Worm (Caenorhabditis elegans) whole organism, L4 larva: Measurements from ENCODE around the gene smc-4.

Experiments used
- F10B5.3 ChIP-seq: sonication (generic microtip); optimal IDR thresholded peaks from 2 replicates; lab custom pipeline; 2016; ENCODE audit warnings: mild to moderate bottlenecking, missing genetic modification characterization, missing compliant biosample characterization
- F37D6.2 ChIP-seq: sonication (generic microtip); optimal IDR thresholded peaks from 2 replicates; lab custom pipeline; 2016; ENCODE audit warnings: mild to moderate bottlenecking, missing genetic modification characterization, missing compliant biosample characterization
- F44E2.7 ChIP-seq: fragments of 200-800 bp; sonication (Bioruptor generic); IDR thresholded peaks from 2 replicates; pipeline ENCODE4 v2.1.2; 2022; ENCODE audit warnings: missing genetic modification characterization, missing compliant biosample characterization
- Y5F2A.4 ChIP-seq: fragments of 200-800 bp; sonication (Bioruptor generic); optimal IDR thresholded peaks from 2 replicates; lab custom pipeline; 2018; ENCODE audit warnings: mild to moderate bottlenecking, missing genetic modification characterization, missing compliant biosample characterization
- Y75B8A.6 ChIP-seq: fragments of 200-800 bp; sonication (Bioruptor generic); IDR thresholded peaks from 2 replicates; pipeline ENCODE4 v1.3.6; 2022; ENCODE audit warnings: missing genetic modification reagents, missing genetic modification characterization, missing compliant biosample characterization
- ZK337.2 ChIP-seq: fragments of 200-800 bp; sonication (Bioruptor generic); IDR thresholded peaks from 2 replicates; pipeline ENCODE4 v1.3.6; 2022; ENCODE audit warnings: missing genetic modification reagents, missing genetic modification characterization, missing compliant biosample characterization
- aha-1 ChIP-seq: fragments of 150-350 bp; peaks from one replicate; lab custom pipeline; 2014; ENCODE audit warnings: missing biosample characterization, missing genetic modification characterization
- ama-1 ChIP-seq: fragments of 150-350 bp; optimal IDR thresholded peaks from 2 replicates; lab custom pipeline; 2014; ENCODE audit warnings: inconsistent platforms, mixed read lengths
- attf-4 ChIP-seq: sonication (generic microtip); optimal IDR thresholded peaks from 3 replicates; lab custom pipeline; 2017; ENCODE audit warnings: missing biosample characterization, missing genetic modification characterization
- ceh-20 ChIP-seq: fragments of 200-800 bp; sonication (Bioruptor generic); IDR thresholded peaks from 2 replicates; pipeline ENCODE4 v1.3.6; 2022; ENCODE audit warnings: missing genetic modification reagents, missing genetic modification characterization, missing compliant biosample characterization
- ceh-28 ChIP-seq: fragments of 150-350 bp; optimal IDR thresholded peaks from 2 replicates; lab custom pipeline; 2014; ENCODE audit warnings: missing biosample characterization, missing genetic modification reagents, missing genetic modification characterization
- ces-1 ChIP-seq: fragments of 150-350 bp; sonication (generic microtip); optimal IDR thresholded peaks from 4 replicates; lab custom pipeline; 2014; ENCODE audit warnings: missing biosample characterization, missing genetic modification reagents, missing genetic modification characterization
- daf-16 ChIP-seq, 3 experiments: sonication (generic microtip); optimal IDR thresholded peaks; 2 replicates each; lab custom pipeline; 2016 to 2017; ENCODE audit warnings: missing genetic modification characterization in 3 of 3, missing genetic modification reagents in 3 of 3, mild to moderate bottlenecking in 2 of 3, missing compliant biosample characterization in 2 of 3, missing biosample characterization in 1 of 3, moderate library complexity in 1 of 3
- dve-1 ChIP-seq: sonication (generic microtip); optimal IDR thresholded peaks from 2 replicates; lab custom pipeline; 2017; ENCODE audit warnings: antibody characterized with exemption, mild to moderate bottlenecking, missing genetic modification characterization, missing compliant biosample characterization; ENCODE audit not compliant: insufficient read depth
- egl-43 ChIP-seq: fragments of 200-800 bp; sonication (Bioruptor generic); IDR thresholded peaks from 2 replicates; pipeline ENCODE4 v1.3.6; 2022; ENCODE audit warnings: missing genetic modification reagents, missing genetic modification characterization, missing compliant biosample characterization
- fkh-10 ChIP-seq: fragments of 150-350 bp; optimal IDR thresholded peaks from 2 replicates; lab custom pipeline; 2014; ENCODE audit warnings: missing biosample characterization, missing genetic modification reagents, missing genetic modification characterization
- hlh-11 ChIP-seq: fragments of 200-800 bp; sonication (Bioruptor generic); optimal IDR thresholded peaks from 2 replicates; lab custom pipeline; 2018; ENCODE audit warnings: mild to moderate bottlenecking, missing genetic modification characterization, missing compliant biosample characterization
- hlh-30 ChIP-seq: sonication (generic microtip); optimal IDR thresholded peaks from 2 replicates; lab custom pipeline; 2017; ENCODE audit warnings: antibody characterized with exemption, mild to moderate bottlenecking, missing genetic modification characterization, missing compliant biosample characterization; ENCODE audit not compliant: insufficient read depth
- lim-7 ChIP-seq: fragments of 200-800 bp; sonication (Bioruptor generic); IDR thresholded peaks from 2 replicates; pipeline ENCODE4 v1.3.6; 2022; ENCODE audit warnings: missing genetic modification characterization, missing compliant biosample characterization
- lin-13 ChIP-seq: fragments of 150-350 bp; optimal IDR thresholded peaks from 2 replicates; lab custom pipeline; 2014; ENCODE audit warnings: missing biosample characterization, missing genetic modification reagents, missing genetic modification characterization
- lsy-2 ChIP-seq, 2 experiments: fragments of 150-350 bp in 1 of 2; sonication (generic microtip) in 1 of 2; optimal IDR thresholded peaks; 2 replicates each; lab custom pipeline; 2014 to 2017; ENCODE audit warnings: missing biosample characterization in 2 of 2, missing genetic modification characterization in 2 of 2
- mdl-1 ChIP-seq, 2 experiments: fragments of 150-350 bp in 1 of 2; sonication (generic microtip) in 1 of 2; optimal IDR thresholded peaks; 2 replicates each; lab custom pipeline; 2014 to 2017; ENCODE audit warnings: missing biosample characterization in 2 of 2, missing genetic modification characterization in 2 of 2
- mes-2 ChIP-seq: sonication (generic microtip); optimal IDR thresholded peaks from 2 replicates; lab custom pipeline; 2016; ENCODE audit warnings: missing genotype, mild to moderate bottlenecking, missing genetic modification characterization, missing compliant biosample characterization; ENCODE audit not compliant: poor library complexity, severe bottlenecking
- nhr-10 ChIP-seq: fragments of 150-350 bp; optimal IDR thresholded peaks from 2 replicates; lab custom pipeline; 2014; ENCODE audit warnings: missing biosample characterization, missing genetic modification characterization
- nhr-102 ChIP-seq: sonication (generic microtip); optimal IDR thresholded peaks from 2 replicates; lab custom pipeline; 2016; ENCODE audit warnings: mild to moderate bottlenecking, missing genetic modification characterization, moderate library complexity, missing compliant biosample characterization
- nhr-237 ChIP-seq: sonication (generic microtip); optimal IDR thresholded peaks from 2 replicates; lab custom pipeline; 2017; ENCODE audit warnings: missing biosample characterization, missing genetic modification characterization
- nhr-25 ChIP-seq: sonication (generic microtip); optimal IDR thresholded peaks from 2 replicates; lab custom pipeline; 2017; ENCODE audit warnings: missing genetic modification characterization, mild to moderate bottlenecking, missing compliant biosample characterization, antibody characterized with exemption, moderate library complexity, borderline replicate concordance; ENCODE audit not compliant: insufficient read depth
- nhr-42 ChIP-seq: fragments of 200-800 bp; sonication (Bioruptor generic); IDR thresholded peaks from 2 replicates; pipeline ENCODE4 v1.3.6; 2022; ENCODE audit warnings: missing genetic modification characterization, missing compliant biosample characterization
- nhr-48 ChIP-seq: sonication (generic microtip); optimal IDR thresholded peaks from 2 replicates; lab custom pipeline; 2016; ENCODE audit warnings: mild to moderate bottlenecking, missing genetic modification characterization, missing compliant biosample characterization
- nhr-77 ChIP-seq: fragments of 150-350 bp; optimal IDR thresholded peaks from 2 replicates; lab custom pipeline; 2014; ENCODE audit warnings: missing biosample characterization, missing genetic modification characterization
- pha-4 ChIP-seq, 2 experiments: fragments of 150-350 bp in 1 of 2; fragments of 200-800 bp in 1 of 2; sonication (Bioruptor generic) in 1 of 2; IDR thresholded peaks in 1 of 2; optimal IDR thresholded peaks in 1 of 2; 2 replicates each; pipeline versions ENCODE4 v1.3.6 to Lab custom; 2014 to 2022; ENCODE audit warnings: missing genetic modification characterization in 2 of 2, missing genetic modification reagents in 2 of 2, missing biosample characterization in 1 of 2, missing compliant biosample characterization in 1 of 2
- php-3 ChIP-seq: fragments of 200-800 bp; sonication (Bioruptor generic); IDR thresholded peaks from 2 replicates; pipeline ENCODE4 v1.3.6; 2022; ENCODE audit warnings: missing genetic modification reagents, missing genetic modification characterization, missing compliant biosample characterization
- sdz-12 ChIP-seq: fragments of 200-800 bp; sonication (Bioruptor generic); optimal IDR thresholded peaks from 2 replicates; lab custom pipeline; 2018; ENCODE audit warnings: mild to moderate bottlenecking, missing genetic modification characterization, missing compliant biosample characterization
- skn-1 ChIP-seq: fragments of 150-350 bp; optimal IDR thresholded peaks from 2 replicates; lab custom pipeline; 2014; ENCODE audit warnings: missing biosample characterization, missing genetic modification characterization
- snpc-1.2 ChIP-seq: fragments of 200-800 bp; sonication (Bioruptor generic); IDR thresholded peaks from 2 replicates; pipeline ENCODE4 v1.3.6; 2022; ENCODE audit warnings: missing genetic modification reagents, missing genetic modification characterization, missing compliant biosample characterization
- snpc-4 ChIP-seq: fragments of 150-350 bp; optimal IDR thresholded peaks from 2 replicates; lab custom pipeline; 2014; ENCODE audit warnings: missing biosample characterization, missing genetic modification characterization
- spr-3 ChIP-seq: fragments of 200-800 bp; sonication (Bioruptor generic); optimal IDR thresholded peaks from 2 replicates; lab custom pipeline; 2018; ENCODE audit warnings: mild to moderate bottlenecking, missing genetic modification characterization, missing compliant biosample characterization
- unc-130 ChIP-seq: sonication (generic microtip); optimal IDR thresholded peaks from 2 replicates; lab custom pipeline; 2016; ENCODE audit warnings: missing genetic modification reagents, missing genetic modification characterization, missing compliant biosample characterization
- unc-39 ChIP-seq: sonication (generic microtip); optimal IDR thresholded peaks from 2 replicates; lab custom pipeline; 2017; ENCODE audit warnings: missing biosample characterization, missing genetic modification characterization
- unc-62 ChIP-seq, 3 experiments: fragments of 150-350 bp in 1 of 3; sonication (generic microtip); optimal IDR thresholded peaks in 2 of 3; peaks in 1 of 3; 1 replicate in 1 of 3; 2 replicates in 2 of 3; lab custom pipeline; 2014 to 2017; ENCODE audit warnings: missing biosample characterization in 3 of 3, missing genetic modification characterization in 3 of 3, missing genetic modification reagents in 3 of 3, missing genotype in 1 of 3
- vab-7 ChIP-seq: fragments of 200-800 bp; sonication (Bioruptor generic); IDR thresholded peaks from 2 replicates; pipeline ENCODE4 v1.3.6; 2022; ENCODE audit warnings: missing genetic modification reagents, missing genetic modification characterization, missing compliant biosample characterization
- ztf-7 ChIP-seq: fragments of 150-350 bp; optimal IDR thresholded peaks from 2 replicates; lab custom pipeline; 2014; ENCODE audit warnings: missing biosample characterization, missing genetic modification characterization

smc-4 gene

DNA sequence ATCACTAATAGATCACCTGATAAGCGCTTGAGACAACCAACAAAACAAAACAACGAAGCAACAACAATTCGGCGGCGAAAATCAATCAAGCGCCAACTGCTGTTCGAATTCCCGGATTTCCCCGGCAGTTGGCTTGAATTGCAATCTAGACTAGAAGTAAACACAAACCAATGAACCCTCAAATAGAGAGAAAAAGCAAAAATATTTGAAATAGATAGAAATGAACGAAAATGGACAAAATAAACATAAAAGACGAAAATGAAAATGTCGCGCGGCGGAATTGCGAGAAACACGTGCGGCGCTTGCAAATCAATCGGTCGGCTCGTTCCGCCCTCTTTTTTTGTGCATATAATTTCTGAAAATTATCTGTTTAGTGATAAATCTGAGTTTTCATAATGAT lies 18.8 kb upstream of the smc-4 start, which contains the start of gene idhg-1 (continued):
- TF ChIP-seq hlh-11 (tag; lab: Kevin White, UChicago) = peak; percentile 57
- TF ChIP-seq F44E2.7 (GFP tag; lab: Robert Waterston, UW) = no peak
- no peak for TF ChIP-seq F10B5.3
- peak; percentile 62 for TF ChIP-seq aha-1
- no peak for TF ChIP-seq lin-13 (GFP tag; lab: Kevin White, UChicago)
- TF ChIP-seq php-3 (GFP tag; lab: Robert Waterston, UW) = no peak
- no peak for TF ChIP-seq snpc-4 (tag; lab: Kevin White, UChicago)
- no peak for TF ChIP-seq attf-4 (tag; lab: Kevin White, UChicago)
- no peak for TF ChIP-seq nhr-42 (GFP tag; lab: Robert Waterston, UW)
- TF ChIP-seq mdl-1 (tag; optimal IDR thresholded peaks at IDR 0.05; lab: Kevin White, UChicago) = no peak
- TF ChIP-seq lsy-2 (tag; optimal IDR thresholded peaks at IDR 0.05; lab: Kevin White, UChicago) = peak in 1 of 2 experiments; percentile 72
- TF ChIP-seq nhr-25 = no peak
- no peak for TF ChIP-seq unc-39 (tag; lab: Kevin White, UChicago)
- no peak for TF ChIP-seq ama-1 (lab: Kevin White, UChicago)
- peak in 1 of 2 experiments; percentile 44 for TF ChIP-seq unc-62 (GFP tag; optimal IDR thresholded peaks at IDR 0.05 in 1 of 2; lab: Kevin White, UChicago)
- no peak for TF ChIP-seq unc-62 (tag; optimal IDR thresholded peaks at IDR 0.05; lab: Kevin White, UChicago)
- no peak; the same call in 1 of the 2 replicates for TF ChIP-seq pha-4 (GFP tag; IDR thresholded peaks at IDR 0.05; lab: Robert Waterston, UW)
- no peak for TF ChIP-seq pha-4 (tag; optimal IDR thresholded peaks at IDR 0.05; lab: Kevin White, UChicago)
- TF ChIP-seq egl-43 (GFP tag; lab: Robert Waterston, UW) = peak; percentile 64
- peak; percentile 78 for TF ChIP-seq dve-1
- peak; percentile 36; the same call in 1 of the 2 replicates for TF ChIP-seq ceh-20 (GFP tag; lab: Robert Waterston, UW)
- no peak for TF ChIP-seq ZK337.2 (GFP tag; lab: Robert Waterston, UW)
- TF ChIP-seq sdz-12 = no peak
- peak; percentile 31 for TF ChIP-seq nhr-48 (tag; lab: Kevin White, UChicago)
- peak; percentile 4 for TF ChIP-seq nhr-77 (tag; lab: Kevin White, UChicago)
- peak; percentile 8 for TF ChIP-seq ztf-7
- TF ChIP-seq fkh-10 (GFP tag; lab: Kevin White, UChicago) = peak; percentile 13
- TF ChIP-seq spr-3 = no peak
- TF ChIP-seq unc-130 (GFP tag; lab: Kevin White, UChicago) = peak; percentile 88
- TF ChIP-seq snpc-1.2 (GFP tag; lab: Robert Waterston, UW) = peak; percentile 51; the same call in 1 of the 2 replicates
- TF ChIP-seq vab-7 (GFP tag; lab: Robert Waterston, UW) = no peak
- peak; percentile 35 for TF ChIP-seq F37D6.2 (tag; lab: Kevin White, UChicago)
- no peak for TF ChIP-seq ceh-28
- TF ChIP-seq Y75B8A.6 = peak; percentile 63; the same call in 1 of the 2 replicates
- TF ChIP-seq nhr-237 = no peak
- TF ChIP-seq hlh-30 = peak; percentile 58
- TF ChIP-seq mes-2 = peak; percentile 95
- no peak for TF ChIP-seq nhr-10 (tag; lab: Kevin White, UChicago)
- no peak for TF ChIP-seq ces-1 (GFP tag; lab: Kevin White, UChicago)
- TF ChIP-seq lim-7 (GFP tag; lab: Robert Waterston, UW) = 0 out of 2 replicates have a peak, but pooled peaks have one; percentile 51
- TF ChIP-seq nhr-102 (tag; lab: Kevin White, UChicago) = peak; percentile 47
- no peak for TF ChIP-seq skn-1 (tag; lab: Kevin White, UChicago)
- no peak for TF ChIP-seq Y5F2A.4
- peak; percentile 10 to 94 for TF ChIP-seq daf-16 (GFP tag; optimal IDR thresholded peaks at IDR 0.05; lab: Kevin White, UChicago)
- peak; percentile 66 for TF ChIP-seq daf-16 (tag; optimal IDR thresholded peaks at IDR 0.05; lab: Kevin White, UChicago)
